Worm (Caenorhabditis elegans) whole organism, young adult: ENCODE results near the gene E02H4.5.

ENCODE experiments used
- B0336.3 ChIP-seq: fragments of 200-800 bp; sonication (Bioruptor generic); IDR thresholded peaks from 2 replicates; pipeline ENCODE4 v1.3.6; 2022; ENCODE audit warnings: missing genetic modification characterization, missing compliant biosample characterization
- C06A6.2 ChIP-seq: fragments of 200-800 bp; sonication (Bioruptor generic); conservative IDR thresholded peaks from 2 replicates; pipeline ENCODE4 v1.3.6; 2022; ENCODE audit warnings: missing genetic modification characterization, missing compliant biosample characterization
- D2030.7 ChIP-seq: fragments of 200-800 bp; sonication (Bioruptor generic); IDR thresholded peaks from 2 replicates; pipeline ENCODE4 v1.3.6; 2022; ENCODE audit warnings: missing genetic modification reagents, missing genetic modification characterization, missing compliant biosample characterization
- F10E7.11 ChIP-seq: sonication (generic microtip); optimal IDR thresholded peaks from 2 replicates; lab custom pipeline; 2017; ENCODE audit warnings: mild to moderate bottlenecking, missing genetic modification characterization, moderate library complexity, missing compliant biosample characterization
- F22D6.2 ChIP-seq: sonication (generic microtip); optimal IDR thresholded peaks from 2 replicates; lab custom pipeline; 2016; ENCODE audit warnings: mild to moderate bottlenecking, missing genetic modification characterization, missing compliant biosample characterization
- F23B12.7 ChIP-seq: sonication (generic microtip); optimal IDR thresholded peaks from 2 replicates; lab custom pipeline; 2017; ENCODE audit warnings: missing genetic modification characterization, mild to moderate bottlenecking, missing compliant biosample characterization, antibody characterized with exemption, moderate library complexity; ENCODE audit not compliant: insufficient read depth
- F33H1.4 ChIP-seq: fragments of 200-800 bp; sonication (Bioruptor generic); IDR thresholded peaks from 2 replicates; pipeline ENCODE4 v1.3.6; 2022; ENCODE audit warnings: missing genetic modification reagents, missing genetic modification characterization, missing compliant biosample characterization
- F37B4.10 ChIP-seq: fragments of 200-800 bp; sonication (Bioruptor generic); IDR thresholded peaks from 2 replicates; pipeline ENCODE4 v1.3.6; 2022; ENCODE audit warnings: missing genetic modification characterization, missing compliant biosample characterization
- F52B5.7 ChIP-seq: sonication (generic microtip); optimal IDR thresholded peaks from 2 replicates; lab custom pipeline; 2016; ENCODE audit warnings: mild to moderate bottlenecking, missing genetic modification characterization, missing compliant biosample characterization
- K11D2.4 ChIP-seq: fragments of 200-800 bp; sonication (Bioruptor generic); IDR thresholded peaks from 2 replicates; pipeline ENCODE4 v1.3.6; 2022; ENCODE audit warnings: missing genetic modification reagents, missing genetic modification characterization, missing compliant biosample characterization
- K12H6.12 ChIP-seq: fragments of 200-800 bp; sonication (Bioruptor generic); optimal IDR thresholded peaks from 2 replicates; lab custom pipeline; 2018; ENCODE audit warnings: mild to moderate bottlenecking, missing genetic modification characterization, missing compliant biosample characterization
- T07F8.4 ChIP-seq: sonication (generic microtip); optimal IDR thresholded peaks from 2 replicates; lab custom pipeline; 2016; ENCODE audit warnings: mild to moderate bottlenecking, missing genetic modification characterization, moderate library complexity, missing compliant biosample characterization
- Y53F4B.3 ChIP-seq: fragments of 200-800 bp; sonication (Bioruptor generic); IDR thresholded peaks from 2 replicates; pipeline ENCODE4 v1.3.6; 2022; ENCODE audit warnings: missing genetic modification reagents, missing genetic modification characterization, missing compliant biosample characterization
- Y56A3A.18 ChIP-seq: fragments of 200-800 bp; sonication (Bioruptor generic); IDR thresholded peaks from 2 replicates; pipeline ENCODE4 v1.3.6; 2022; ENCODE audit warnings: missing genetic modification reagents, missing genetic modification characterization, missing compliant biosample characterization
- Y95B8A.8 ChIP-seq: fragments of 200-800 bp; sonication (Bioruptor generic); IDR thresholded peaks from 2 replicates; pipeline ENCODE4 v1.3.6; 2022; ENCODE audit warnings: missing genetic modification reagents, missing genetic modification characterization, missing compliant biosample characterization
- ZK185.1 ChIP-seq: sonication (generic microtip); optimal IDR thresholded peaks from 2 replicates; lab custom pipeline; 2016; ENCODE audit warnings: mild to moderate bottlenecking, missing genetic modification characterization, missing compliant biosample characterization; ENCODE audit not compliant: poor library complexity, severe bottlenecking
- bed-2 ChIP-seq: fragments of 200-800 bp; sonication (Bioruptor generic); IDR thresholded peaks from 2 replicates; pipeline ENCODE4 v1.3.6; 2022; ENCODE audit warnings: missing genetic modification reagents, missing genetic modification characterization, missing compliant biosample characterization
- ccch-3 ChIP-seq: fragments of 200-800 bp; sonication (Bioruptor generic); optimal IDR thresholded peaks from 2 replicates; lab custom pipeline; 2018; ENCODE audit warnings: mild to moderate bottlenecking, missing genetic modification characterization, missing compliant biosample characterization
- cebp-1 ChIP-seq, 2 experiments: fragments of 200-800 bp in 1 of 2; sonication (Bioruptor generic) in 1 of 2; sonication (generic microtip) in 1 of 2; IDR thresholded peaks in 1 of 2; optimal IDR thresholded peaks in 1 of 2; 2 replicates each; pipeline versions ENCODE4 v1.3.6 to Lab custom; 2017 to 2022; ENCODE audit warnings: missing compliant biosample characterization in 2 of 2, missing genetic modification characterization in 2 of 2, mild to moderate bottlenecking in 1 of 2, missing genetic modification reagents in 1 of 2, moderate library complexity in 1 of 2
- ceh-27 ChIP-seq: fragments of 200-800 bp; sonication (Bioruptor generic); optimal IDR thresholded peaks from 2 replicates; lab custom pipeline; 2018; ENCODE audit warnings: mild to moderate bottlenecking, missing genetic modification characterization, moderate library complexity, missing compliant biosample characterization
- dox-1 ChIP-seq: fragments of 200-800 bp; sonication (Bioruptor generic); IDR thresholded peaks from 2 replicates; pipeline ENCODE4 v1.3.6; 2022; ENCODE audit warnings: missing genetic modification reagents, missing genetic modification characterization, missing compliant biosample characterization
- dpl-1 ChIP-seq: fragments of 150-350 bp; optimal IDR thresholded peaks from 2 replicates; lab custom pipeline; 2014; ENCODE audit warnings: missing biosample characterization, missing genetic modification reagents, missing genetic modification characterization
- efl-1 ChIP-seq: fragments of 150-350 bp; optimal IDR thresholded peaks from 2 replicates; lab custom pipeline; 2014; ENCODE audit warnings: missing biosample characterization, missing genetic modification reagents, missing genetic modification characterization
- ets-4 ChIP-seq: fragments of 200-800 bp; sonication (Bioruptor generic); optimal IDR thresholded peaks from 2 replicates; lab custom pipeline; 2018; ENCODE audit warnings: mild to moderate bottlenecking, missing genetic modification characterization, missing compliant biosample characterization
- him-1 ChIP-seq: sonication (generic microtip); optimal IDR thresholded peaks from 2 replicates; lab custom pipeline; 2016; ENCODE audit warnings: missing genotype, missing genetic modification reagents, missing genetic modification characterization, missing compliant biosample characterization
- lin-35 ChIP-seq, 3 experiments: fragments of 150-350 bp in 2 of 3; sonication (generic microtip) in 1 of 3; optimal IDR thresholded peaks; 2 replicates each; lab custom pipeline; 2014 to 2018; ENCODE audit warnings: missing biosample characterization in 3 of 3, missing genetic modification characterization in 3 of 3, missing genetic modification reagents in 3 of 3
- lir-1 ChIP-seq: fragments of 200-800 bp; sonication (Bioruptor generic); conservative IDR thresholded peaks from 2 replicates; pipeline ENCODE4 v1.3.6; 2022; ENCODE audit warnings: missing genetic modification reagents, missing genetic modification characterization, missing compliant biosample characterization
- madf-6 ChIP-seq: fragments of 200-800 bp; sonication (Bioruptor generic); IDR thresholded peaks from 2 replicates; pipeline ENCODE4 v1.3.6; 2022; ENCODE audit warnings: missing genetic modification reagents, missing genetic modification characterization, missing compliant biosample characterization
- madf-8 ChIP-seq: fragments of 200-800 bp; sonication (Bioruptor generic); conservative IDR thresholded peaks from 2 replicates; pipeline ENCODE4 v1.3.6; 2022; ENCODE audit warnings: missing genetic modification reagents, missing genetic modification characterization, missing compliant biosample characterization
- mes-4 ChIP-seq: sonication (generic microtip); optimal IDR thresholded peaks from 2 replicates; lab custom pipeline; 2016; ENCODE audit warnings: missing genotype, missing genetic modification characterization, missing compliant biosample characterization
- nfya-1 ChIP-seq: sonication (generic microtip); optimal IDR thresholded peaks from 2 replicates; lab custom pipeline; 2017; ENCODE audit warnings: antibody characterized with exemption, missing compliant biosample characterization, missing genetic modification characterization, borderline replicate concordance; ENCODE audit not compliant: insufficient read depth
- nhr-179 ChIP-seq: sonication (generic microtip); optimal IDR thresholded peaks from 2 replicates; lab custom pipeline; 2016; ENCODE audit warnings: mild to moderate bottlenecking, missing genetic modification characterization, missing compliant biosample characterization
- nhr-27 ChIP-seq: fragments of 200-800 bp; sonication (Bioruptor generic); optimal IDR thresholded peaks from 2 replicates; lab custom pipeline; 2018; ENCODE audit warnings: mild to moderate bottlenecking, missing genetic modification characterization, moderate library complexity, missing compliant biosample characterization
- pbrm-1 ChIP-seq: fragments of 200-800 bp; sonication (Bioruptor generic); IDR thresholded peaks from 2 replicates; pipeline ENCODE4 v1.3.6; 2022; ENCODE audit warnings: missing genetic modification reagents, missing genetic modification characterization, missing compliant biosample characterization
- sdz-38 ChIP-seq: sonication (generic microtip); optimal IDR thresholded peaks from 2 replicates; lab custom pipeline; 2016; ENCODE audit warnings: missing genotype, missing genetic modification characterization, missing compliant biosample characterization
- sea-2 ChIP-seq: fragments of 200-800 bp; sonication (Bioruptor generic); IDR thresholded peaks from 2 replicates; pipeline ENCODE4 v1.3.6; 2022; ENCODE audit warnings: missing genetic modification characterization, missing compliant biosample characterization
- snpc-3.4 ChIP-seq: sonication (generic microtip); optimal IDR thresholded peaks from 2 replicates; lab custom pipeline; 2017; ENCODE audit warnings: missing genetic modification characterization, mild to moderate bottlenecking, missing compliant biosample characterization, antibody characterized with exemption, moderate library complexity, missing genotype, missing genetic modification reagents
- snpc-4 ChIP-seq, 5 experiments: fragments of 150-350 bp in 1 of 5; sonication (generic microtip) in 4 of 5; optimal IDR thresholded peaks; 2 replicates each; lab custom pipeline; 2014 to 2018; ENCODE audit warnings: missing genetic modification characterization in 5 of 5, missing biosample characterization in 3 of 5, antibody characterized with exemption in 2 of 5, mild to moderate bottlenecking in 2 of 5, missing compliant biosample characterization in 2 of 5, missing genotype in 2 of 5, moderate library complexity in 2 of 5, missing genetic modification reagents in 1 of 5
- somi-1 ChIP-seq: fragments of 200-800 bp; sonication (Bioruptor generic); optimal IDR thresholded peaks from 2 replicates; lab custom pipeline; 2018; ENCODE audit warnings: mild to moderate bottlenecking, missing genetic modification characterization, missing compliant biosample characterization
- unc-130 ChIP-seq: sonication (generic microtip); optimal IDR thresholded peaks from 2 replicates; lab custom pipeline; 2016; ENCODE audit warnings: missing genetic modification reagents, missing genetic modification characterization, missing compliant biosample characterization
- xnd-1 ChIP-seq: sonication (generic microtip); optimal IDR thresholded peaks from 2 replicates; lab custom pipeline; 2016; ENCODE audit warnings: missing genotype, missing genetic modification reagents, missing genetic modification characterization, missing compliant biosample characterization
- zfh-2 ChIP-seq: fragments of 200-800 bp; sonication (Bioruptor generic); conservative IDR thresholded peaks from 2 replicates; pipeline ENCODE4 v1.3.6; 2022; ENCODE audit warnings: missing genetic modification reagents, missing genetic modification characterization, missing compliant biosample characterization
- ztf-26 ChIP-seq: sonication (generic microtip); optimal IDR thresholded peaks from 2 replicates; lab custom pipeline; 2017; ENCODE audit warnings: missing genetic modification characterization, missing compliant biosample characterization
- ztf-3 ChIP-seq: fragments of 200-800 bp; sonication (Bioruptor generic); optimal IDR thresholded peaks from 2 replicates; lab custom pipeline; 2018; ENCODE audit warnings: mild to moderate bottlenecking, missing genetic modification characterization, missing compliant biosample characterization
- ztf-6 ChIP-seq: fragments of 200-800 bp; sonication (Bioruptor generic); IDR thresholded peaks from 2 replicates; pipeline ENCODE4 v1.3.6; 2022; ENCODE audit warnings: missing genetic modification reagents, missing genetic modification characterization, missing compliant biosample characterization

E02H4.5 gene

ce11 chrX:14247436-14248103, 7.4 kb downstream of the E02H4.5 start, which contains the start of gene K04C1.5:
K04C1.5 (plus strand) TSS chrX:14248053.
- TF ChIP-seq ZK185.1: no peak
- peak; percentile 48 for TF ChIP-seq dpl-1
- TF ChIP-seq ets-4 (GFP tag; lab: Kevin White, UChicago): no peak
- TF ChIP-seq snpc-3.4 (tag; lab: Kevin White, UChicago): no peak
- no peak for TF ChIP-seq sdz-38 (tag; lab: Kevin White, UChicago)
- TF ChIP-seq T07F8.4: no peak
- TF ChIP-seq Y56A3A.18 (GFP tag; lab: Robert Waterston, UW): no peak
- no peak for TF ChIP-seq F22D6.2
- TF ChIP-seq Y53F4B.3 (GFP tag; lab: Robert Waterston, UW): no peak
- no peak for TF ChIP-seq snpc-4 (GFP tag; optimal IDR thresholded peaks at IDR 0.05; lab: Kevin White, UChicago)
- no peak for TF ChIP-seq snpc-4 (tag; optimal IDR thresholded peaks at IDR 0.05; lab: Kevin White, UChicago)
- no peak for TF ChIP-seq mes-4 (tag; lab: Kevin White, UChicago)
- no peak for TF ChIP-seq sea-2 (GFP tag; lab: Robert Waterston, UW)
- no peak for TF ChIP-seq F37B4.10 (GFP tag; lab: Robert Waterston, UW)
- no peak for TF ChIP-seq B0336.3 (GFP tag; lab: Robert Waterston, UW)
- TF ChIP-seq xnd-1: peak; percentile 17
- TF ChIP-seq K12H6.12 (tag; lab: Kevin White, UChicago): no peak
- TF ChIP-seq somi-1 (GFP tag; lab: Kevin White, UChicago): no peak
- no peak for TF ChIP-seq pbrm-1 (GFP tag; lab: Robert Waterston, UW)
- no peak for TF ChIP-seq F10E7.11
- peak; percentile 77 for TF ChIP-seq madf-6 (GFP tag; lab: Robert Waterston, UW)
- TF ChIP-seq unc-130: no peak
- TF ChIP-seq F23B12.7 (tag; lab: Kevin White, UChicago): no peak
- no peak for TF ChIP-seq zfh-2 (GFP tag; lab: Robert Waterston, UW)
- no peak for TF ChIP-seq ztf-26 (tag; lab: Kevin White, UChicago)
- TF ChIP-seq him-1 (tag; lab: Kevin White, UChicago): no peak
- no peak for TF ChIP-seq ccch-3 (GFP tag; lab: Kevin White, UChicago)
- TF ChIP-seq bed-2 (GFP tag; lab: Robert Waterston, UW): no peak
- TF ChIP-seq K11D2.4 (GFP tag; lab: Robert Waterston, UW): no peak
- no peak for TF ChIP-seq F33H1.4 (GFP tag; lab: Robert Waterston, UW)
- TF ChIP-seq cebp-1 (GFP tag; IDR thresholded peaks at IDR 0.05; lab: Robert Waterston, UW): no peak
- TF ChIP-seq cebp-1 (tag; optimal IDR thresholded peaks at IDR 0.05; lab: Kevin White, UChicago): no peak
- TF ChIP-seq D2030.7 (GFP tag; lab: Robert Waterston, UW): peak; percentile 28; the same call in 1 of the 2 replicates
- TF ChIP-seq lin-35 (GFP tag; optimal IDR thresholded peaks at IDR 0.05; lab: Kevin White, UChicago): no peak
- TF ChIP-seq lir-1 (GFP tag; lab: Robert Waterston, UW): no peak
- no peak for TF ChIP-seq Y95B8A.8
- no peak for TF ChIP-seq F52B5.7 (tag; lab: Kevin White, UChicago)
- TF ChIP-seq nhr-179 (tag; lab: Kevin White, UChicago): no peak
- peak; percentile 77 for TF ChIP-seq efl-1
- TF ChIP-seq ceh-27 (GFP tag; lab: Kevin White, UChicago): no peak
- TF ChIP-seq ztf-3 (GFP tag; lab: Kevin White, UChicago): no peak
- no peak for TF ChIP-seq nhr-27 (tag; lab: Kevin White, UChicago)
- no peak for TF ChIP-seq dox-1
- no peak for TF ChIP-seq nfya-1 (tag; lab: Kevin White, UChicago)
- peak; percentile 56; the same call in 1 of the 2 replicates for TF ChIP-seq madf-8 (GFP tag; lab: Robert Waterston, UW)
- TF ChIP-seq C06A6.2 (GFP tag; lab: Robert Waterston, UW): no peak
- TF ChIP-seq ztf-6 (GFP tag; lab: Robert Waterston, UW): no peak
